Worm (Caenorhabditis elegans) whole organism, L4 larva: ENCODE results near the gene K09H11.15.

Source experiments
- Y48G9A.11 ChIP-seq: fragments of 200-800 bp; sonication (Bioruptor generic); IDR thresholded peaks from 2 replicates; pipeline ENCODE4 v1.3.6; 2022; ENCODE audit warnings: missing genetic modification reagents, missing genetic modification characterization, missing compliant biosample characterization
- ceh-82 ChIP-seq: sonication (generic microtip); optimal IDR thresholded peaks from 2 replicates; lab custom pipeline; 2017; ENCODE audit warnings: missing biosample characterization, missing genetic modification characterization
- daf-12 ChIP-seq: fragments of 150-350 bp; optimal IDR thresholded peaks from 2 replicates; lab custom pipeline; 2014; ENCODE audit warnings: missing biosample characterization, missing genetic modification reagents, missing genetic modification characterization
- gei-8 ChIP-seq: fragments of 200-800 bp; sonication (Bioruptor generic); optimal IDR thresholded peaks from 2 replicates; lab custom pipeline; 2018; ENCODE audit warnings: mild to moderate bottlenecking, missing genetic modification characterization, missing compliant biosample characterization
- lin-13 ChIP-seq: fragments of 150-350 bp; optimal IDR thresholded peaks from 2 replicates; lab custom pipeline; 2014; ENCODE audit warnings: missing biosample characterization, missing genetic modification reagents, missing genetic modification characterization
- nhr-25 ChIP-seq: sonication (generic microtip); optimal IDR thresholded peaks from 2 replicates; lab custom pipeline; 2017; ENCODE audit warnings: missing genetic modification characterization, mild to moderate bottlenecking, missing compliant biosample characterization, antibody characterized with exemption, moderate library complexity, borderline replicate concordance; ENCODE audit not compliant: insufficient read depth
- nhr-76 ChIP-seq: fragments of 150-350 bp; optimal IDR thresholded peaks from 2 replicates; lab custom pipeline; 2014; ENCODE audit warnings: missing biosample characterization, missing genetic modification characterization
- php-3 ChIP-seq: fragments of 200-800 bp; sonication (Bioruptor generic); IDR thresholded peaks from 2 replicates; pipeline ENCODE4 v1.3.6; 2022; ENCODE audit warnings: missing genetic modification reagents, missing genetic modification characterization, missing compliant biosample characterization
- skn-1 ChIP-seq: fragments of 150-350 bp; optimal IDR thresholded peaks from 2 replicates; lab custom pipeline; 2014; ENCODE audit warnings: missing biosample characterization, missing genetic modification characterization
- snpc-4 ChIP-seq: fragments of 150-350 bp; optimal IDR thresholded peaks from 2 replicates; lab custom pipeline; 2014; ENCODE audit warnings: missing biosample characterization, missing genetic modification characterization
- zip-11 ChIP-seq: fragments of 200-800 bp; sonication (Bioruptor generic); IDR thresholded peaks from 2 replicates; pipeline ENCODE4 v1.3.6; 2022; ENCODE audit warnings: missing genetic modification characterization, missing compliant biosample characterization

DNA sequence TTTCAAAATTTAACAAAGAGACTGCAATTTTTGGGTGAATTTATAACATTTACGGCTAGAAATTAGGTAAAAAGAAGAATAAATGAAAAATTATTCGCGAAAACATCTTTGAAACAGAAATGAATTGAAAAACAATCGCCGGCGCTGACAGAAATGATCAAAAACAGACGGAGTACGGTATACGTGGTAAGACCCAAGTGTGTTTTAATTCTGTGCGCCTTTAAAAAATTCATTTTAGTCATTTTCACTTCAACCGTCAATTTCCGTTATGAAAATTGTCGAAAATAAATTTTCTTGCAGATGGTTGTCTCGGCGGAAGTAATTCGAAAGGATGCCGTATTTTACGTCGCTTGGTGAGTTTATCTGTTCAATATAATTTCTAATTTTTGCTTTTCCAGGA is 25.5 kb upstream of the K09H11.15 start, which contains the start of gene C53A3.3:
- TF ChIP-seq snpc-4 (tag; lab: Kevin White, UChicago) (no peak), skn-1 (tag; lab: Kevin White, UChicago) (no peak), ceh-82 (no peak), daf-12 (tag; lab: Kevin White, UChicago) (no peak), lin-13 (GFP tag; lab: Kevin White, UChicago) (no peak), zip-11 (GFP tag; lab: Robert Waterston, UW) (no peak), php-3 (no peak), nhr-25 (no peak), nhr-76 (tag; lab: Kevin White, UChicago) (no peak), gei-8 (GFP tag; lab: Kevin White, UChicago) (no peak), Y48G9A.11 (GFP tag; lab: Robert Waterston, UW) (no peak)
